Fruit fly (Drosophila melanogaster): ENCODE results near the gene RpL27.

Gene RpL27

DNA sequence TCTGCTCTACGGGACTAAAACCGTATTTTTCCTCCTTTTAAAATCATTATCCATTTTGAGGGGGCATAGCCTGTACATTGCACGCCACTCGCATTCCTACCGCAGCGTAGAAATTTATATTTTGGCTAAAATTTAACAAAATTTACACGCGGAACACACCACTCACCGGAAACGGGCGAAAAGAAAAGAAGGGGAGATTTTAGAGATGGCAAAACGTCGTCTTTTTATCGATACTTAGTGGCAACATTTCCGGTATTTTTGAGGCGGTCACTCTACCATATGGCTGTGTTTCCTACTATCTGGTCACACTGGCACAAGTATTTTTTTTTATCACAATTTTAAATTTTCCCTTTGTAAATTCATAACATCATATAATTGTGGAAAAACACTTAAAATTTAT, at the start of gene RpL27 (continued):
- TF ChIP-seq CG13287 (GFP tag; IDR thresholded peaks at IDR 0.05; ENCODE audit: partially characterized antibody) (peak; percentile 83), CG1832 (GFP tag; optimal IDR thresholded peaks at IDR 0.05) (no peak), CG1602 (GFP tag; optimal IDR thresholded peaks at IDR 0.05) (peak; percentile 47), CG17802 (tag; optimal IDR thresholded peaks at IDR 0.05) (peak; percentile 55), YL-1 (GFP tag; optimal IDR thresholded peaks at IDR 0.05) (peak; percentile 97), onecut (GFP tag; IDR thresholded peaks at IDR 0.05) (peak; percentile 85), phol (tag; optimal IDR thresholded peaks at IDR 0.05) (peak; percentile 84), CG4282 (GFP tag; optimal IDR thresholded peaks at IDR 0.05) (no peak), Sry-β (GFP tag; optimal IDR thresholded peaks at IDR 0.05) (peak; percentile 46), CG14710 (tag; optimal IDR thresholded peaks at IDR 0.05) (peak; percentile 85), CG42726 (GFP tag; IDR thresholded peaks at IDR 0.05; ENCODE audit: partially characterized antibody) (peak; percentile 72; the same call in 1 of the 2 replicates), Camta (GFP tag; optimal IDR thresholded peaks at IDR 0.05) (peak; percentile 81), CG1233 (GFP tag; optimal IDR thresholded peaks at IDR 0.05) (peak; percentile 88), Hmx (GFP tag; optimal IDR thresholded peaks at IDR 0.05) (no peak), sim (GFP tag; IDR thresholded peaks at IDR 0.05) (peak; percentile 53; the same call in 1 of the 2 replicates), CG7987 (GFP tag; optimal IDR thresholded peaks at IDR 0.05) (peak; percentile 95), sc (optimal IDR thresholded peaks at IDR 0.05) (no peak), sc (GFP tag; optimal IDR thresholded peaks at IDR 0.05) (peak; percentile 63), cwo (GFP tag; optimal IDR thresholded peaks at IDR 0.05) (peak; percentile 68), Blimp-1 (GFP tag; optimal IDR thresholded peaks at IDR 0.05) (no peak), sr (GFP tag; IDR thresholded peaks at IDR 0.05) (peak; percentile 69; the same call in 2 of the 3 replicates), CG5953 (GFP tag; IDR thresholded peaks at IDR 0.05) (peak; percentile 65), CG2129 (GFP tag; IDR thresholded peaks at IDR 0.05; ENCODE audit: partially characterized antibody) (no peak), CG43689 (GFP tag; IDR thresholded peaks at IDR 0.05) (no peak), Jarid2 (GFP tag; optimal IDR thresholded peaks at IDR 0.05) (peak; percentile 66), NfI (GFP tag; optimal IDR thresholded peaks at IDR 0.05) (peak; percentile 89), CG30403 (GFP tag; optimal IDR thresholded peaks at IDR 0.05) (peak; percentile 68), Optix (GFP tag; IDR thresholded peaks at IDR 0.05) (peak; percentile 28; the same call in 1 of the 3 replicates), Doc2 (GFP tag; IDR thresholded peaks at IDR 0.05) (no peak), HHEX (GFP tag; optimal IDR thresholded peaks at IDR 0.05) (peak; percentile 84), pros (GFP tag; optimal IDR thresholded peaks at IDR 0.05) (no peak), cad (GFP tag; optimal IDR thresholded peaks at IDR 0.05) (no peak), Lim3 (GFP tag; IDR thresholded peaks at IDR 0.05) (no peak), CG30020 (tag; optimal IDR thresholded peaks at IDR 0.05) (peak; percentile 52), zfh1 (GFP tag; IDR thresholded peaks at IDR 0.05) (peak; percentile 78), CG10267 (tag; optimal IDR thresholded peaks at IDR 0.05) (peak; percentile 81), vvl (GFP tag; IDR thresholded peaks at IDR 0.05) (peak; percentile 85), Xrp1 (GFP tag; IDR thresholded peaks at IDR 0.05) (peak; percentile 48; the same call in 1 of the 2 replicates), emc (GFP tag; optimal IDR thresholded peaks at IDR 0.05) (peak; percentile 88), fu2 (GFP tag; optimal IDR thresholded peaks at IDR 0.05) (peak; percentile 58), stc (GFP tag; IDR thresholded peaks at IDR 0.05) (peak; percentile 73), CoRest (tag; optimal IDR thresholded peaks at IDR 0.05) (peak; percentile 68), CG1529 (GFP tag; optimal IDR thresholded peaks at IDR 0.05) (peak; percentile 55), lilli (GFP tag; optimal IDR thresholded peaks at IDR 0.05) (peak; percentile 70), sima (GFP tag; optimal IDR thresholded peaks at IDR 0.05) (peak; percentile 46), Side (GFP tag; optimal IDR thresholded peaks at IDR 0.05) (peak; percentile 84), CG6854 (GFP tag; optimal IDR thresholded peaks at IDR 0.05) (peak; percentile 81), CG33557 (GFP tag; optimal IDR thresholded peaks at IDR 0.05) (peak; percentile 71), dan (GFP tag; IDR thresholded peaks at IDR 0.05) (no peak), Dfd (GFP tag; optimal IDR thresholded peaks at IDR 0.05) (no peak), eyg (GFP tag; optimal IDR thresholded peaks at IDR 0.05) (peak; percentile 71)

All from whole organism, embryonic.